Fruit fly (Drosophila melanogaster) S2 (cell line): ENCODE results near the gene CG44044.

ENCODE experiments used
- CG8478 ChIP-seq: fragments of >200 bp; optimal IDR thresholded peaks from 2 replicates; lab custom pipeline; 2018
- CTCF ChIP-seq, 2 experiments: fragments of >200 bp; optimal IDR thresholded peaks; 2 replicates each; lab custom pipeline; 2018

Gene CG44044

DNA sequence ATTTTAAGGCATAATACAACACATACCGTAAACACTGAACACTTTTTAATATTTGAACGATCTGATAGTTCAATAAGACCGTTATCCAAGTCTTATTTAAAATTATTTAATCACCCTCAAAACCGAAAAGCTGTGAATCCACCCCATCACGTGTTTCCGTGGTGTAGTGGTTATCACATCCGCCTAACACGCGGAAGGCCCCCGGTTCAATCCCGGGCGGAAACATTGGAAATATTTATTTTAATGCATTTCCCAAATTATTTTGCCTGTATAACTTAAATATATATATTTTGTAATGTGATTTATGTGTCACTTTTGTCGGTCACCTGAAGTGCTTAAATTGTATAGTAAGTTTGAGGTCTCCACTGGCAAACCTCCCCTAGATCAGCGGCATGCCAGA lies at the start of gene CG44044:
Gene CG44044 (plus strand): TSS at position 301 of the 400 bp plus-strand sequence.
- TF ChIP-seq CG8478 (no peak), CTCF (optimal IDR thresholded peaks at IDR 0.05; lab: Kevin White, UChicago) (no peak)

DNA sequence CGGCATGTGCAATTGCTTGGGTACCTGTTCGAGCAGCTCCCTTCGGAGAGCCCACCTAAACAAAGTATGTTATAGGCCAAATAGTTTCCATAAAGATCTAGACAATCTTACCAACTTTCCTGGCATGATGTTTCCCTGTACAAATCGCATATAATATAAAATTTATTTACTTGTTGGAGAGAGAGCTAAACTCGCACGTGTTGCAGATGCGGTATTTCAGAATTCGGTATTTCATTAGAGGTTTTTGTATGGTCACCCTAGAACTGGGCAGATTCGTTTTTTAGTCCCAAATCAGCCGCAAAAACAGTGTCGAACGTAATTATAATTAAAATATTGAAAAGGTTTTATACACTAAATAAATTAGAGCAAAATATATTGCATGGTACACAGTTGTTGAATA lies 49.5 kb upstream of the CG44044 start, which contains the start of the genes Mat89Ba and gish:
Gene Mat89Ba (minus strand): TSS at position 231 of the 400 bp plus-strand sequence.
Gene gish (plus strand): TSS at position 268 of the 400 bp plus-strand sequence.
- no peak for TF ChIP-seq CG8478
- no peak for TF ChIP-seq CTCF (optimal IDR thresholded peaks at IDR 0.05; lab: Kevin White, UChicago)

DNA sequence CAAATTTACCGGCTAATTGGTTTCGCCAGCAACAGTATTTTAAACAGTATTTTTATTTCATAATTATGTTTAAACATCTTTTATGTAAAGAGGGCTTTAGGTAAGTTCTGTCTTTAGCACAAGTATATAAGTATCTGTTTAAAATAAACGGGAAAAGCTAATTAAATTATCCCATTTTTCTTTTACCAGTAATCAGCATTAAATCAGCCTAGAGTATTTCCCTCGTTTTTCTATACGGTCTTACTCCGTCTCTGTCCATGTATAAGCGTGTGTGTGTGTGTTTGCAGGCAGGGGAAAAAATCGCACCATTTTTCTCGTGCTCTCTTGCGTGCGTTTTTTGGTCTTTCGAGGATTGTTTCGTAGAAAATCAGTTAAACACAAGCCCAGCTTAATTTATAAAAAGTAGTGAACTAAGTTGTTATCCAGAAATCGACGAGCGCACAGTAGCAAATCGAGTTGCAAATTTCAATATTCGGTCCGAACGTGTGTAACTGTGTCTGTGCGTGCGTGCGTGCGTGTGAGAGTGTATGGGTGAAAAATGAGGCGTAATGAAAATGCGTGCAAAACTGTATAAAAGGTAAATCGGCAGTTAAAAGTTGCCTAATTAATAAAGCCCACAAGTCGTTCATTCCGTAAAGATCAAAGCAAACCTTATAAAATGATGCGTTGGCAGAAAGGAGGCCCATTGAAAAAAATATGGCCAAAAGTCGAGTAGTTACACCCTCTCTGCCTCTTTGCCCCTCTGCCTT lies 48.7 kb upstream of the CG44044 start:
- TF ChIP-seq CG8478 (no peak), CTCF (optimal IDR thresholded peaks at IDR 0.05; lab: Kevin White, UChicago) (no peak)

DNA sequence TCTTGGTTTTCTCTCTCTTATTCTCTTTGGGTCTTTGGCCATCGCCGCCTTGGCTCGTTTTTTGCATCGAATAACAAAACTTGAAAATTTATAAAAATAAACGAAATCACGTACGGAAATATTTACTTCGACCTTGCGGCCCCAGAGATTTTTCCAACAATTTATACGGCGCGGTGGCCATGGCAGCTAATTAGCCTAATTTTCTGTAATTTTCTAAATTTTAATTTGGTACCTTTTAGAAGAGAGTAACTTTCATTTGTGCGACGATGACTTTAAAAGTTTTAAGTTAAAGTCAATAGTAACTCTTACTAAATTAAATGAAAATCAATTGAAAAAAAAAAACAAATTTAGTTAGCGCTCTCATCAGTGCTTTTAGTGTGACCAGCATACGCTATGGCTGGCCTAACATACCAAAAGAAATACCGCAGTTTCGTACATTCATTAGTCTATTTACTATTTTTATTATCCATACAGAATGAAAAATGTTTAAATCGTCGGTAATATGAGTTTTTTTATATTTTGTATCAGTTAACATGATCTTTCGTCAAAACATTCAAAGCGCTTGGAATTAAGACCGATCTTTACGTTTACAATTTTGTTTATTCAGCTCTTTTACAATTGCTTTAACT lies 48.0 kb upstream of the CG44044 start:
- TF ChIP-seq CTCF (optimal IDR thresholded peaks at IDR 0.05; lab: Kevin White, UChicago) (no peak), CG8478 (no peak)

DNA sequence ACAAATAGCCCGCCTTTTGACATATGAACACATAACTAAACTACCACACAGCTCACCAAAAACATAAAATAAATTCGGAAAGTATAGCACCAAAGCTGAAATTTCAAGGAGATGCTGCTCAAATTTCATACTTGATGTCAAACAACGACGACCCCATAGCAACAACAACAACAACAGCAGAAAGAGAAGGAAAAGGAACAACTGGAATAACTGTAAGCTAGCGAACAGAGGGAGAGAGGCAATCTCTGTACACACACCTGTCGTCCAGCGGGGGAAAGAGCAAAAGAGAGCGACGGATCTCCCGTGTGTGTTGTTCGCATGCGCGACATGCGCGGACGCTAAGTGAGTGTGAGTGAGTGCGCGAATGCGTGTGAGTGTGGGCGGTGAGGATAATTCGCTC lies 47.1 kb upstream of the CG44044 start:
- TF ChIP-seq CTCF (optimal IDR thresholded peaks at IDR 0.05; lab: Kevin White, UChicago), result no peak
- TF ChIP-seq CG8478, result no peak

DNA sequence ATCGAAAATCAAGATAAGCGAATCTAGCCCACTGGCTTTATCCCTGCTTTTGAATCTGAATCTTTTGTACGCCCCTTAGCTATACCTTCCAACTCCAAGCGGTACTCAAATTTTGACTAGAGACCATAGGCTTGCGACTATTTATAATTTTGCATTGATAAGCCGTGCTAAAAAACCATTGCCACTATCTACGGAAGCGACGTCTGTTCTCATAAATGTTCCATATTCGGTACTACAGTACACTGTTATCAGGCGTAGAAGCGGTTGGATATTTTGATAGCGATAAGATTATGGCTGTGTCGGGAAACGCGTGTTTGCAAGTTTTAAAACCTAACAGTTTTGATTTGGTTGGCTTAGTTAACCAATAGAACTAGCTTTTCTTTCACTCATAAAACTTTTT lies 46.3 kb upstream of the CG44044 start:
- TF ChIP-seq CTCF (optimal IDR thresholded peaks at IDR 0.05; lab: Kevin White, UChicago), result no peak
- TF ChIP-seq CG8478, result no peak

DNA sequence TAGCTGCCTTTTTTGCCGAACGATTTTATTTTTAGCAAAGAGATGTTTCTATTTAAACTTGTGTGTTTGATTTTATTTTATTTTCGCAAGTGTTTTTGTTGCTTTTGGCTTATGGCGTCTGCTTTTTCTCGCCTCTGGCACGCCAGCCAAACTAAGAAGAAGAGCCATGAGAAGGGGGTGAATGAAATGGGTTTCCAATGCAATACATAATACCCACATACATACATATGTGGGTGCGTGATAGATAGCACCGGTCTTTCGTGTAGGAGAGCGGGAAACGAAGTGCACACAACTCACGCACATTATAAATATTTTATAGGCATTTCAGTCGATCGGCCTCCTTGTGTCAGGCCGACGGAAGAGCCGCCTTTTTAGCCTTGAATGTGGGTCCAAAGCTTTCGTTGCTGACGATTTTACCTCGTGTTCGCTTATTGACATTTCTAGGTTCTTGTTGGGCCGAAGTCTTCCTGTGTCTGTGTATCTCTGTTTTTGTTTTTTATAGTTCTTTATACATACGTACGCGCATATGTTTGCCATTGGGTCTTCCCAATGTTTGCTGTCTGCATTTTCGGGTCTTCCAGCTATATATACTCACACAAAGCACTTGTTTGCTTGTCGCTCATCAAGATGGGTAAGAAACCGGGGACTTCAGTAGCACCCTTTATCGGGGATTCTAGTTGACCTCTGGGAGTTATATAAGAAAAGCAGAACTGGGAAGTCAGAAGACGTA lies 45.6 kb upstream of the CG44044 start:
- TF ChIP-seq CG8478 (no peak), CTCF (optimal IDR thresholded peaks at IDR 0.05; lab: Kevin White, UChicago) (no peak)

DNA sequence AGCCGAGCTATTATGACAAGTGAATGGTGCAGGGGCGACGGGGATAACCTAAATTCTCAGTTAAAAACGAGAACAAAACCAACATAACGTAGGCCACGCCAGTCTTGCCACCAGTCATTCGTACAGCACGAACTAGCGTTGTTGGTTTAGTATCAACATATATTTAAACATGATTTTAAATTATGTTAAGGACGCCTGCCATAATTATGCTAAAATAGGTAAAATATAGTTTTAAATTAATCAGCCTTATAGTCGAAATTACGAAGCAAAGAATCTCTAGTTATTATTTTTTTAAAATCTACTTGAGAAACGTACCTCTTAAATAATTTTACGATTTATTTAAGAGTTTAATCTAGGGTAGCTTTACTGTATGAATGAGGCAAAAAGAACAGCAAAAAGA lies 44.6 kb upstream of the CG44044 start:
- no peak for TF ChIP-seq CG8478
- no peak for TF ChIP-seq CTCF (optimal IDR thresholded peaks at IDR 0.05; lab: Kevin White, UChicago)

DNA sequence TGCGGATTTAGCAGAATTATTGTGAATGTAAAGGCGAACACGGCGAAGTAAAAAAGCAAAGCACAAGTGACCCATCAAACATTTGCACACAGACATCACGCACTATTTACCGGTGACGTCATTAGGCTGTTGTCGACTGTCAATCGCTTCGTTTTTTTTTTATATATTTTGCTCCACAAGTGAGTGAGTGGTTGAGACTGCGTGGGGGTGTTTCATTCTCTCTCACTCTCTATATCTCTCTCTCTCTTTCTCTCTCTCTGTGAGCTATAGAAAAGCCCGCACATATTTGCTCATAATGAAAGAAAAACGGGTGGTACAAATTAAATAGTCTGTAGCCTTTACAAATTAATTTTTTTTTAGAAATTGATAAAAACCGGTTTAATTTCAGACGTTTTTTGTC lies 44.1 kb upstream of the CG44044 start:
- no peak for TF ChIP-seq CTCF (optimal IDR thresholded peaks at IDR 0.05; lab: Kevin White, UChicago)
- TF ChIP-seq CG8478, result no peak

DNA sequence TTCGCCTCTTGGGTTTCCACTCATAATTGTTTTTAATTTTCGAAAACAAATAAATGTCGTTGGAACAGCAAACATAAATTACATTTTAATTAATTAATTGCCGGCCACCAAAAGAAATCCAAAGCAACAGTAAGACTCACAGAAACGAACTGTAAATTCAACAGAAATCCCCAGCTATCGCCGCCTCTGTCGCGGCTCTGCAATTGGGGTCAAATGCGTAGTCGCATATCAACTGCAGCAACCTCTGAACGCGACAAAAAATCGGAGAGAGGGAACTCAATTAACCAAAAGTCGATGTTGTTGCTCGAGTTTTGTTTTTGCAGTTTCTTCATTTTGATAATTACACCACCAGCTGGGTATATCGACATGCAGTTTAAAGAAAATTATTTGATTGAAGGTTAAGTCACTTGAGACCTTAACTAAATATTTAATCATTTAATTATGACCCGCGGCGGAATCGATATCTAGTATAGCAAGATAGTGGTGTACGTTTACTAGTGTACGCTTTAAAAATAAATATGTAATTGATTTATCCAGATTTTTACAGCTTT lies 42.2 kb upstream of the CG44044 start:
- TF ChIP-seq CG8478, result no peak
- no peak for TF ChIP-seq CTCF (optimal IDR thresholded peaks at IDR 0.05; lab: Kevin White, UChicago)

DNA sequence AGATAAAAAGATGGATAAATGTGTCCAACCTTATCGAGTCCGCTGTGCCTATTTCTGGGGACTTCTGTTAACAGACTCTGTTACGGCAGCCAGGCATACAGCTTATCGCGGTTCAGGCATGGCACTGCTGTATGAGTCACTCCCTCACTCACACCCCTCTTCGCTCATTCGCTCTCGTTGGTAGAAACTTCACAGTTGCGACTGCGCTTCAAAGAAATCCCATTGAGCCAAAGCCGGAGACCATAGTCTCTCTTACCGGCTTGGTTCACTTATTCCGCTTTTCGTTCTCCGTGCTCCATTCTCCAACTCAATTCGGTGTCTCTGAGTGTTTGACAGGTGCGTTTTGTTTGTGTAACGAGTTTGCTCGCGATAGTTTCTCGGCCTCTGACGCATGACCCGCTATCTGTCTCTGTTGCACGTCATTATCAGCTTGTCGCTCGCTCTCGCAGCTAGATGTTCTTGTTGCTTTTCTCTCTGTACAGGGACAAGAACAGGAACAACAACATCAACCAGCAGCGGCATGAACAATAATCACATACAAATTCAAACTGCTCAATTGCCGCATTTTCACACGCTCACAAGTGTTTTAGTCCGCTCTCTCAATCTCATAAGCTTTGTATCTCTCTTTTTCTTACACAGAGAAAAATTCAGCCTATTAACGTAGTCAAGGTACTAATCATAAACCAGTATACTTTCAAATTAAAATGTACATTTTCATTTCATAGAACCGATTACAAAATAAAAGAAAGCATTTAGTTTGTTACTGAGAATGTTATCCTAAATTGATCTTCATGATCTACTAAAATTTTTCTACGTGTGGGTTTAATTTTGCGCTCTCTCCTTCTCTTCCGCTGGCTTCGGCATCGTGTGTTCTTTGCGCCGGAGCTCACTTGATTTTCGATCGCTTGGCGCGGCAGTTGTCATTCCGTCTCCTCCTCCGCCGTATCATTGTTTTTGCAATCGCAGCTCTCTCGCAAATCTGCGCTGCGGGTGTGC lies 41.3 kb upstream of the CG44044 start:
- TF ChIP-seq CG8478 (no peak), CTCF (optimal IDR thresholded peaks at IDR 0.05; lab: Kevin White, UChicago) (no peak)

DNA sequence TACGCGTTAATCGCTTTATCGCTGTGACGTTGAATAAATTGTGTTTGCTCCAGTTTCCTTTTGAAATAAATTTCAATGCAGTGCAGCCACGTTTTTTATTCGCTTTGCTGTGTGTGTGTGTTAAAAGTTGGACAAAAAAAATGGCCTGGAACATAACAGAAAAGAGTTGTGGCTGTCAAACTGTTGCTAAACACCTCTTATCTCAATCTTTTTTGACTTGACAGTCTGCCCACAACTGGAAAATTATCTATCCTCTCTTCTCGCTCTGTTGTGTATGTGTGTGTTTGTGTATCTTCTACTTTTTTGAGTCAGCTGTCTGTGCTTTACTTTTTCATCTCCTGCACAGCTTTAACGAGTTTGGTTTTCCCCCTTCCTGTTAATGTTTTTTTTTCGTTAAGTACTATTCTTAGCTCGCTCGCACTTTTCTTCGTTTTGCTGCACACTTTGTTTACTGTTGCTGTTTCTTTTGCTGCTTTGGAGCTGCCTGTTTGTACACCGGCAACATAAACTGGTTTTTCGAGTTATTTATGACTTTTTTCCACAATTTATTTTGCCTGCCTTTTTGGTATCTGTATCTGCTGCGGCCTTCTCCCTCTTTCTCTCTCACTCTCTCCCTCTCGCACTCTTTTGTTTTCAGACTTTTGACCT lies 40.5 kb upstream of the CG44044 start:
- no peak for TF ChIP-seq CTCF (optimal IDR thresholded peaks at IDR 0.05; lab: Kevin White, UChicago)
- TF ChIP-seq CG8478, result no peak

DNA sequence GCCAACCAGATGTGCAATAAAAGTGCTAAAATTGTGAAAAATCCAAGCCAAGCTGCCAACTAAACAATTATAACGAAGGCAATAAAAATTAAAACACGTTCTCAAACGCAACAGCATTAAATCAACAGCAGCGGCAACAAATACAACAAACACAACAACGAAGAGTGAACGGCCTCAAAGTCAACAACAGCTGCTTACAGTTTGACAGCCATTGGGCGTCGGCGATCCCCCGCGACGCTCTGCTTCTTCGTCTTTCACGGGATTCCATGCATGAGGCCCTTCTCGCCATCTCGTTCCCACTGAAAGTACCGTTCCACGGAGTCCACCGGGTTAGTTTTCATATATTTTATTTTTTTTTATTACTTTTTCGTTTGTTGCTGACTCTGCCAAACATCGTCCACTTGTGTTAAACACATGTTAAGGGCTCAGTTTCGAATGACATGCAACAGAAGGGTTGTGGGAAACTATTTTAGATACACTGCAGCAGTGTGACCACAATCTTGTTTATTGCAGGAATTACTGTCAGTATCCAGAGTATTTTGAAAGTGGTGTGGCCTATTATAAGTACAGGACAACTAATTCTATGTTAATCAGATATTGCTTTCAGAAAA lies 39.5 kb upstream of the CG44044 start:
- TF ChIP-seq CTCF (optimal IDR thresholded peaks at IDR 0.05; lab: Kevin White, UChicago) (peak in 1 of 2 experiments; percentile 8), CG8478 (no peak)
